Worm (Caenorhabditis elegans) whole organism, L1 larva: Measurements from ENCODE around the gene ketn-1.

Experiments used
- C04F5.9 ChIP-seq: sonication (generic microtip); optimal IDR thresholded peaks from 2 replicates; lab custom pipeline; 2016; ENCODE audit warnings: missing genetic modification characterization, missing compliant biosample characterization
- C16A3.4 ChIP-seq: fragments of 150-350 bp; optimal IDR thresholded peaks from 2 replicates; lab custom pipeline; 2014; ENCODE audit warnings: missing biosample characterization, missing genetic modification characterization
- F16B12.6 ChIP-seq: fragments of 150-350 bp; optimal IDR thresholded peaks from 2 replicates; lab custom pipeline; 2014; ENCODE audit warnings: missing biosample characterization, missing genetic modification characterization
- aha-1 ChIP-seq: fragments of 150-350 bp; optimal IDR thresholded peaks from 2 replicates; lab custom pipeline; 2014; ENCODE audit warnings: missing biosample characterization, missing genetic modification characterization
- alr-1 ChIP-seq: fragments of 200-800 bp; sonication (Bioruptor generic); optimal IDR thresholded peaks from 2 replicates; lab custom pipeline; 2018; ENCODE audit warnings: borderline replicate concordance, mild to moderate bottlenecking, missing genetic modification characterization, missing compliant biosample characterization
- aly-2 ChIP-seq: fragments of 150-350 bp; optimal IDR thresholded peaks from 2 replicates; lab custom pipeline; 2014; ENCODE audit warnings: missing biosample characterization, missing genetic modification characterization
- ces-1 ChIP-seq: fragments of 150-350 bp; optimal IDR thresholded peaks from 2 replicates; lab custom pipeline; 2014; ENCODE audit warnings: missing biosample characterization, missing genetic modification reagents, missing genetic modification characterization
- efl-1 ChIP-seq, 4 experiments: fragments of 150-350 bp; optimal IDR thresholded peaks in 3 of 4; peaks in 1 of 4; 1 replicate in 1 of 4; 2 replicates in 3 of 4; lab custom pipeline; 2014; ENCODE audit warnings: missing biosample characterization in 2 of 4, missing genetic modification characterization in 2 of 4, missing genetic modification reagents in 2 of 4
- egl-13 ChIP-seq: sonication (generic microtip); optimal IDR thresholded peaks from 2 replicates; lab custom pipeline; 2016; ENCODE audit warnings: missing genotype, missing genetic modification reagents, missing genetic modification characterization, missing compliant biosample characterization
- egl-27 ChIP-seq, 2 experiments: fragments of 150-350 bp in 1 of 2; sonication (generic microtip); optimal IDR thresholded peaks; 3 replicates each; lab custom pipeline; 2017 to 2018; ENCODE audit warnings: missing biosample characterization in 2 of 2, missing genetic modification characterization in 2 of 2, missing genetic modification reagents in 2 of 2
- fkh-10 ChIP-seq: sonication (generic microtip); optimal IDR thresholded peaks from 2 replicates; lab custom pipeline; 2017; ENCODE audit warnings: missing biosample characterization, missing genetic modification reagents, missing genetic modification characterization
- fkh-8 ChIP-seq: sonication (generic microtip); optimal IDR thresholded peaks from 2 replicates; lab custom pipeline; 2016; ENCODE audit warnings: mild to moderate bottlenecking, missing genetic modification characterization, missing compliant biosample characterization
- grh-1 ChIP-seq: fragments of 200-800 bp; sonication (Bioruptor generic); IDR thresholded peaks from 2 replicates; pipeline ENCODE4 v1.3.6; 2022; ENCODE audit warnings: missing genetic modification reagents, missing genetic modification characterization, missing compliant biosample characterization
- hlh-4 ChIP-seq: sonication (generic microtip); optimal IDR thresholded peaks from 2 replicates; lab custom pipeline; 2016; ENCODE audit warnings: mild to moderate bottlenecking, missing genetic modification characterization, missing compliant biosample characterization
- irx-1 ChIP-seq: sonication (generic microtip); optimal IDR thresholded peaks from 2 replicates; lab custom pipeline; 2016; ENCODE audit warnings: missing genetic modification characterization, missing compliant biosample characterization
- isw-1 ChIP-seq: fragments of 200-800 bp; sonication (Bioruptor generic); IDR thresholded peaks from 2 replicates; pipeline ENCODE4 v1.3.6; 2022; ENCODE audit warnings: missing genetic modification characterization, missing compliant biosample characterization
- lin-13 ChIP-seq: fragments of 150-350 bp; optimal IDR thresholded peaks from 2 replicates; lab custom pipeline; 2014; ENCODE audit warnings: missing biosample characterization, missing genetic modification reagents, missing genetic modification characterization
- lin-14 ChIP-seq: fragments of 200-800 bp; sonication (Bioruptor generic); optimal IDR thresholded peaks from 2 replicates; lab custom pipeline; 2018; ENCODE audit warnings: mild to moderate bottlenecking, missing genetic modification characterization, moderate library complexity, missing compliant biosample characterization
- lin-35 ChIP-seq, 2 experiments: fragments of 150-350 bp; optimal IDR thresholded peaks; 2 replicates each; lab custom pipeline; 2014; ENCODE audit warnings: missing biosample characterization in 2 of 2, missing genetic modification characterization in 2 of 2, missing genetic modification reagents in 2 of 2
- lin-39 ChIP-seq: fragments of 150-350 bp; optimal IDR thresholded peaks from 2 replicates; lab custom pipeline; 2014; ENCODE audit warnings: missing biosample characterization, missing genetic modification reagents, missing genetic modification characterization
- lir-3 ChIP-seq: sonication (generic microtip); optimal IDR thresholded peaks from 2 replicates; lab custom pipeline; 2016; ENCODE audit warnings: mild to moderate bottlenecking, missing genetic modification characterization, moderate library complexity, missing compliant biosample characterization; ENCODE audit not compliant: poor library complexity
- mef-2 ChIP-seq: fragments of 150-350 bp; optimal IDR thresholded peaks from 2 replicates; lab custom pipeline; 2014; ENCODE audit warnings: missing biosample characterization, missing genetic modification characterization
- mep-1 ChIP-seq: fragments of 150-350 bp; optimal IDR thresholded peaks from 2 replicates; lab custom pipeline; 2014; ENCODE audit warnings: missing biosample characterization, missing genetic modification characterization
- nhr-11 ChIP-seq: fragments of 150-350 bp; optimal IDR thresholded peaks from 2 replicates; lab custom pipeline; 2014; ENCODE audit warnings: missing biosample characterization, missing genetic modification characterization
- nhr-12 ChIP-seq: sonication (generic microtip); optimal IDR thresholded peaks from 2 replicates; lab custom pipeline; 2017; ENCODE audit warnings: missing biosample characterization, missing genetic modification characterization
- nhr-19 ChIP-seq: fragments of 200-800 bp; sonication (Bioruptor generic); conservative IDR thresholded peaks from 2 replicates; pipeline ENCODE4 v1.3.6; 2022; ENCODE audit warnings: missing genetic modification characterization, missing compliant biosample characterization
- nhr-237 ChIP-seq: fragments of 150-350 bp; optimal IDR thresholded peaks from 2 replicates; lab custom pipeline; 2014; ENCODE audit warnings: missing biosample characterization, missing genetic modification characterization
- nhr-47 ChIP-seq: sonication (generic microtip); optimal IDR thresholded peaks from 2 replicates; lab custom pipeline; 2016; ENCODE audit warnings: mild to moderate bottlenecking, missing genetic modification characterization, moderate library complexity, missing compliant biosample characterization
- nhr-84 ChIP-seq: sonication (generic microtip); optimal IDR thresholded peaks from 2 replicates; lab custom pipeline; 2017; ENCODE audit warnings: missing biosample characterization, missing genetic modification characterization
- nhr-85 ChIP-seq: sonication (generic microtip); peaks from one replicate; lab custom pipeline; 2016; ENCODE audit warnings: missing genetic modification characterization, inconsistent platforms, missing compliant biosample characterization
- pqm-1 ChIP-seq: sonication (generic microtip); optimal IDR thresholded peaks from 3 replicates; lab custom pipeline; 2017; ENCODE audit warnings: missing biosample characterization, missing genetic modification characterization
- rnt-1 ChIP-seq: sonication (generic microtip); optimal IDR thresholded peaks from 2 replicates; lab custom pipeline; 2016; ENCODE audit warnings: mild to moderate bottlenecking, missing genetic modification characterization, moderate library complexity, missing compliant biosample characterization
- skn-1 ChIP-seq: fragments of 150-350 bp; optimal IDR thresholded peaks from 2 replicates; lab custom pipeline; 2014; ENCODE audit warnings: missing biosample characterization, missing genetic modification characterization
- snpc-4 ChIP-seq: fragments of 150-350 bp; optimal IDR thresholded peaks from 2 replicates; lab custom pipeline; 2014; ENCODE audit warnings: missing biosample characterization, missing genetic modification characterization
- sox-4 ChIP-seq: sonication (generic microtip); optimal IDR thresholded peaks from 2 replicates; lab custom pipeline; 2016; ENCODE audit warnings: missing genetic modification characterization, missing compliant biosample characterization
- sup-37 ChIP-seq: fragments of 200-800 bp; sonication (Bioruptor generic); optimal IDR thresholded peaks from 2 replicates; lab custom pipeline; 2018; ENCODE audit warnings: mild to moderate bottlenecking, missing genetic modification characterization, missing compliant biosample characterization
- swsn-7 ChIP-seq: sonication (generic microtip); optimal IDR thresholded peaks from 2 replicates; lab custom pipeline; 2016; ENCODE audit warnings: missing genetic modification characterization, missing compliant biosample characterization
- tbx-2 ChIP-seq: sonication (generic microtip); optimal IDR thresholded peaks from 2 replicates; lab custom pipeline; 2016; ENCODE audit warnings: missing genetic modification characterization, missing compliant biosample characterization
- tlp-1 ChIP-seq: fragments of 150-350 bp; optimal IDR thresholded peaks from 2 replicates; lab custom pipeline; 2014; ENCODE audit warnings: missing biosample characterization, missing genetic modification characterization
- unc-130 ChIP-seq: fragments of 150-350 bp; optimal IDR thresholded peaks from 2 replicates; lab custom pipeline; 2017; ENCODE audit warnings: missing biosample characterization, missing genetic modification characterization, inconsistent platforms
- unc-86 ChIP-seq: sonication (generic microtip); optimal IDR thresholded peaks from 2 replicates; lab custom pipeline; 2016; ENCODE audit warnings: missing genetic modification characterization, missing compliant biosample characterization
- xbp-1 ChIP-seq: sonication (generic microtip); optimal IDR thresholded peaks from 2 replicates; lab custom pipeline; 2016; ENCODE audit warnings: missing genetic modification characterization, missing compliant biosample characterization
- ztf-11 ChIP-seq, 2 experiments: sonication (generic microtip); optimal IDR thresholded peaks; 2 replicates each; lab custom pipeline; 2016 to 2017; ENCODE audit warnings: missing genetic modification characterization in 2 of 2, missing biosample characterization in 1 of 2, missing compliant biosample characterization in 1 of 2

ketn-1 gene

ce11 chrV:2742298-2742697, 65.4 kb downstream of the ketn-1 start, which contains the start of gene srg-62:
srg-62 (minus strand) TSS chrV:2742398.
- TF ChIP-seq fkh-10 (GFP tag; lab: Kevin White, UChicago): no peak
- TF ChIP-seq rnt-1 (tag; lab: Kevin White, UChicago): no peak
- no peak for TF ChIP-seq nhr-19 (GFP tag; lab: Robert Waterston, UW)
- TF ChIP-seq nhr-237 (tag; lab: Kevin White, UChicago): no peak
- no peak for TF ChIP-seq lin-35 (GFP tag; optimal IDR thresholded peaks at IDR 0.05; lab: Kevin White, UChicago)
- no peak for TF ChIP-seq tbx-2 (tag; lab: Kevin White, UChicago)
- no peak for TF ChIP-seq nhr-85 (tag; lab: Kevin White, UChicago)
- no peak for TF ChIP-seq lin-14 (GFP tag; lab: Kevin White, UChicago)
- TF ChIP-seq irx-1 (tag; lab: Kevin White, UChicago): no peak
- TF ChIP-seq lin-13 (GFP tag; lab: Kevin White, UChicago): no peak
- TF ChIP-seq tlp-1 (tag; lab: Kevin White, UChicago): no peak
- TF ChIP-seq nhr-11 (tag; lab: Kevin White, UChicago): no peak
- no peak for TF ChIP-seq C04F5.9 (tag; lab: Kevin White, UChicago)
- no peak for TF ChIP-seq mep-1
- TF ChIP-seq unc-130 (tag; lab: Kevin White, UChicago): no peak
- TF ChIP-seq xbp-1 (tag; lab: Kevin White, UChicago): no peak
- no peak for TF ChIP-seq pqm-1 (tag; lab: Kevin White, UChicago)
- TF ChIP-seq C16A3.4 (tag; lab: Kevin White, UChicago): no peak
- TF ChIP-seq, all 84 proteins: peak for 0

DNA sequence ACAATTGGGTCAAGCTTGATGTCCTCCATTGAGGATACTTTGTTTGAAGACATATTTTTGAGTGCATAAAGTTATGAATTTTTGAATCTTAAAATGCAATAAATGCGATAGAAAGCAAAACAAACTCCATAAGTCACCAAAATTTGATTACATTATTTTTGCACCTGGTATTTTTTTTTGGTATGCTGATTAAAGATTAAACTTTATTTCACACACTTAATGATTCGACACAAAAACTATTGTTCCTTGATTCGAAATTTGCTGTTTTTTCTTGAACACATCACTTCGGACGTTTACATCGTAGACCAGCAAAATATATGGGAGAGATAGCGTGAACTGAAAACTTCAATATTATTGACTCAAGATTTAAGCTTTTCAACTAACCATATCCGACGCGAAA, 67.4 kb downstream of the ketn-1 start, which contains the start of gene srg-61:
srg-61 (minus strand) TSS at position 101 of the 400 bp plus-strand sequence.
- TF ChIP-seq mef-2 (tag; lab: Kevin White, UChicago): no peak
- TF ChIP-seq nhr-47 (tag; lab: Kevin White, UChicago): no peak
- no peak for TF ChIP-seq nhr-19 (GFP tag; lab: Robert Waterston, UW)
- TF ChIP-seq sox-4 (tag; lab: Kevin White, UChicago): no peak
- no peak for TF ChIP-seq nhr-84
- TF ChIP-seq lin-39 (tag; lab: Kevin White, UChicago): no peak
- no peak for TF ChIP-seq nhr-85 (tag; lab: Kevin White, UChicago)
- no peak for TF ChIP-seq skn-1
- no peak for TF ChIP-seq F16B12.6 (tag; lab: Kevin White, UChicago)
- TF ChIP-seq alr-1 (tag; lab: Kevin White, UChicago): no peak
- TF ChIP-seq lir-3: no peak
- no peak for TF ChIP-seq nhr-12 (tag; lab: Kevin White, UChicago)
- no peak for TF ChIP-seq sup-37

DNA sequence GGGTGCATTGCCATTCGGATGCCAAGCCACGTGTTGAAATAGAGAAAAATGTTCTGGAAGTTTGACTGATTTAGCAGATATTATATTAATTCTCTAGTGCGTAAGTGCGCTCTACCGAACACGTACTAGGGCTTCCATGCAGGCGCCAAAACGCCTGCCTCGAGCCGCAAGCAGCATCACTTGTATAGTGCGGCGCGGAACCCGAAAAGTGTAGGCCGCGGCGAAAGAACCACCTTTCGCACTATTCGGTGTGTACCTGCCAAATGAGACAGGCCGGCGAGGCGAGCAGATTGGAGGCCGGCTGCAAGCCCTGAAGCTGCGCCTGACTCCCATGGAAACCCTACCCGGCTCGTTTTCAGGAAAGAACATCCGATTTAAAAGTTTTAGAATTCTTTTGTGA, 68.1 kb downstream of the ketn-1 start:
- TF ChIP-seq skn-1: no peak
- TF ChIP-seq snpc-4 (tag; lab: Kevin White, UChicago): peak; percentile 63

- no peak for TF ChIP-seq egl-13 (tag; lab: Kevin White, UChicago)
- TF ChIP-seq egl-27 (tag; optimal IDR thresholded peaks at IDR 0.05; lab: Kevin White, UChicago): no peak
- no peak for TF ChIP-seq aly-2 (tag; lab: Kevin White, UChicago)
- TF ChIP-seq fkh-8: peak; percentile 18
- no peak for TF ChIP-seq tbx-2 (tag; lab: Kevin White, UChicago)
These were observed 69.5 kb downstream of the ketn-1 start, which contains the start of gene srg-56 for ce11 chrV:2738174-2738573. srg-56 (minus strand) TSS chrV:2738274.

- TF ChIP-seq nhr-19 (GFP tag; lab: Robert Waterston, UW): no peak
- no peak for TF ChIP-seq grh-1
- no peak for TF ChIP-seq unc-86 (tag; lab: Kevin White, UChicago)
- no peak for TF ChIP-seq isw-1
- TF ChIP-seq ces-1: no peak
- TF ChIP-seq swsn-7 (tag; lab: Kevin White, UChicago): no peak
- no peak for TF ChIP-seq irx-1 (tag; lab: Kevin White, UChicago)
- no peak for TF ChIP-seq ztf-11 (tag; optimal IDR thresholded peaks at IDR 0.05; lab: Kevin White, UChicago)
- no peak for TF ChIP-seq nhr-12 (tag; lab: Kevin White, UChicago)
- TF ChIP-seq aha-1: no peak
- no peak for TF ChIP-seq efl-1 (optimal IDR thresholded peaks at IDR 0.05; lab: Kevin White, UChicago)
- no peak for TF ChIP-seq efl-1 (GFP tag; optimal IDR thresholded peaks at IDR 0.05 in 1 of 2; lab: Kevin White, UChicago)
- no peak for TF ChIP-seq lin-13 (GFP tag; lab: Kevin White, UChicago)
- TF ChIP-seq lin-14 (GFP tag; lab: Kevin White, UChicago): no peak
- no peak for TF ChIP-seq hlh-4 (tag; lab: Kevin White, UChicago)
These were observed 73.3 kb downstream of the ketn-1 start, which contains the start of gene srg-57 for ce11 chrV:2734360-2734759. srg-57 (minus strand) TSS chrV:2734460.
